Worm (Caenorhabditis elegans) whole organism, young adult: Measurements from ENCODE around the gene npr-41.

ENCODE experiments used
- C06A6.2 ChIP-seq: fragments of 200-800 bp; sonication (Bioruptor generic); conservative IDR thresholded peaks from 2 replicates; pipeline ENCODE4 v1.3.6; 2022; ENCODE audit warnings: missing genetic modification characterization, missing compliant biosample characterization
- F22D6.2 ChIP-seq: sonication (generic microtip); optimal IDR thresholded peaks from 2 replicates; lab custom pipeline; 2016; ENCODE audit warnings: mild to moderate bottlenecking, missing genetic modification characterization, missing compliant biosample characterization
- F49E8.2 ChIP-seq: sonication (generic microtip); optimal IDR thresholded peaks from 3 replicates; lab custom pipeline; 2017; ENCODE audit warnings: missing genetic modification characterization, mild to moderate bottlenecking, missing compliant biosample characterization, antibody characterized with exemption, moderate library complexity; ENCODE audit not compliant: insufficient read depth
- F52B5.7 ChIP-seq: sonication (generic microtip); optimal IDR thresholded peaks from 2 replicates; lab custom pipeline; 2016; ENCODE audit warnings: mild to moderate bottlenecking, missing genetic modification characterization, missing compliant biosample characterization
- T26A5.8 ChIP-seq: sonication (generic microtip); optimal IDR thresholded peaks from 2 replicates; lab custom pipeline; 2016; ENCODE audit warnings: missing genetic modification characterization, missing compliant biosample characterization
- Y79H2A.3 ChIP-seq: fragments of 200-800 bp; sonication (Bioruptor generic); conservative IDR thresholded peaks from 2 replicates; pipeline ENCODE4 v1.3.6; 2022; ENCODE audit warnings: missing genetic modification reagents, missing genetic modification characterization, missing compliant biosample characterization
- ZK185.1 ChIP-seq: sonication (generic microtip); optimal IDR thresholded peaks from 2 replicates; lab custom pipeline; 2016; ENCODE audit warnings: mild to moderate bottlenecking, missing genetic modification characterization, missing compliant biosample characterization; ENCODE audit not compliant: poor library complexity, severe bottlenecking
- ama-1 ChIP-seq, 3 experiments: fragments of 150-350 bp in 1 of 3; sonication (generic microtip) in 2 of 3; optimal IDR thresholded peaks; 2 replicates each; lab custom pipeline; 2014 to 2018; ENCODE audit warnings: missing biosample characterization in 2 of 3, missing genetic modification characterization in 2 of 3, missing genetic modification reagents in 2 of 3
- aptf-2 ChIP-seq: fragments of 200-800 bp; sonication (Bioruptor generic); conservative IDR thresholded peaks from 2 replicates; pipeline ENCODE4 v1.3.6; 2022; ENCODE audit warnings: missing genetic modification reagents, missing genetic modification characterization, missing compliant biosample characterization
- aptf-3 ChIP-seq: fragments of 200-800 bp; sonication (Bioruptor generic); IDR thresholded peaks from 2 replicates; pipeline ENCODE4 v1.3.6; 2022; ENCODE audit warnings: missing genetic modification characterization, missing compliant biosample characterization
- atf-7 ChIP-seq: sonication (generic microtip); optimal IDR thresholded peaks from 2 replicates; lab custom pipeline; 2017; ENCODE audit warnings: mild to moderate bottlenecking, missing genetic modification characterization, missing compliant biosample characterization
- athp-1 ChIP-seq: sonication (generic microtip); optimal IDR thresholded peaks from 2 replicates; lab custom pipeline; 2017; ENCODE audit warnings: mild to moderate bottlenecking, missing genetic modification characterization, missing compliant biosample characterization
- ccch-3 ChIP-seq: fragments of 200-800 bp; sonication (Bioruptor generic); optimal IDR thresholded peaks from 2 replicates; lab custom pipeline; 2018; ENCODE audit warnings: mild to moderate bottlenecking, missing genetic modification characterization, missing compliant biosample characterization
- ceh-27 ChIP-seq: fragments of 200-800 bp; sonication (Bioruptor generic); optimal IDR thresholded peaks from 2 replicates; lab custom pipeline; 2018; ENCODE audit warnings: mild to moderate bottlenecking, missing genetic modification characterization, moderate library complexity, missing compliant biosample characterization
- ceh-79 ChIP-seq: sonication (generic microtip); optimal IDR thresholded peaks from 2 replicates; lab custom pipeline; 2017; ENCODE audit warnings: mild to moderate bottlenecking, missing genetic modification characterization, missing compliant biosample characterization
- ceh-91 ChIP-seq: fragments of 200-800 bp; sonication (Bioruptor generic); IDR thresholded peaks from 2 replicates; pipeline ENCODE4 v1.3.6; 2022; ENCODE audit warnings: missing genetic modification reagents, missing genetic modification characterization, missing compliant biosample characterization
- dpff-1 ChIP-seq: sonication (generic microtip); optimal IDR thresholded peaks from 2 replicates; lab custom pipeline; 2017; ENCODE audit warnings: mild to moderate bottlenecking, missing genetic modification characterization, missing compliant biosample characterization
- efl-1 ChIP-seq: fragments of 150-350 bp; optimal IDR thresholded peaks from 2 replicates; lab custom pipeline; 2014; ENCODE audit warnings: missing biosample characterization, missing genetic modification reagents, missing genetic modification characterization
- egl-44 ChIP-seq: fragments of 200-800 bp; sonication (Bioruptor generic); IDR thresholded peaks from 2 replicates; pipeline ENCODE4 v1.3.6; 2022; ENCODE audit warnings: missing genetic modification reagents, missing genetic modification characterization, missing compliant biosample characterization
- gei-17 ChIP-seq: fragments of 200-800 bp; sonication (Bioruptor generic); optimal IDR thresholded peaks from 2 replicates; lab custom pipeline; 2018; ENCODE audit warnings: mild to moderate bottlenecking, missing genetic modification characterization, missing compliant biosample characterization
- hlh-12 ChIP-seq: sonication (generic microtip); optimal IDR thresholded peaks from 2 replicates; lab custom pipeline; 2016; ENCODE audit warnings: missing genetic modification characterization, missing compliant biosample characterization
- hmg-20 ChIP-seq: fragments of 200-800 bp; sonication (Bioruptor generic); IDR thresholded peaks from 2 replicates; pipeline ENCODE4 v1.3.6; 2022; ENCODE audit warnings: missing genetic modification reagents, missing genetic modification characterization, missing compliant biosample characterization
- hrde-1 ChIP-seq: sonication (generic microtip); optimal IDR thresholded peaks from 2 replicates; lab custom pipeline; 2016; ENCODE audit warnings: missing genetic modification characterization, mild to moderate bottlenecking, missing compliant biosample characterization, moderate library complexity, missing genotype, missing genetic modification reagents, borderline replicate concordance
- lag-1 ChIP-seq: fragments of 200-800 bp; sonication (Bioruptor generic); IDR thresholded peaks from 2 replicates; pipeline ENCODE4 v1.3.6; 2022; ENCODE audit warnings: missing genetic modification reagents, missing genetic modification characterization, missing compliant biosample characterization
- let-526 ChIP-seq: fragments of 200-800 bp; sonication (Bioruptor generic); IDR thresholded peaks from 2 replicates; pipeline ENCODE4 v1.3.6; 2022; ENCODE audit warnings: missing genetic modification reagents, missing genetic modification characterization, missing compliant biosample characterization
- lin-26 ChIP-seq: fragments of 200-800 bp; sonication (Bioruptor generic); IDR thresholded peaks from 2 replicates; pipeline ENCODE4 v1.3.6; 2022; ENCODE audit warnings: missing genetic modification reagents, missing genetic modification characterization, missing compliant biosample characterization
- mel-28 ChIP-seq: sonication (generic microtip); optimal IDR thresholded peaks from 2 replicates; lab custom pipeline; 2016; ENCODE audit warnings: borderline replicate concordance, mild to moderate bottlenecking, missing genetic modification characterization, missing compliant biosample characterization
- mes-4 ChIP-seq: sonication (generic microtip); optimal IDR thresholded peaks from 2 replicates; lab custom pipeline; 2016; ENCODE audit warnings: missing genotype, missing genetic modification characterization, missing compliant biosample characterization
- nfyb-1 ChIP-seq: fragments of 200-800 bp; sonication (Bioruptor generic); IDR thresholded peaks from 2 replicates; pipeline ENCODE4 v1.3.6; 2022; ENCODE audit warnings: missing genetic modification reagents, missing genetic modification characterization, missing compliant biosample characterization
- nhr-120 ChIP-seq: fragments of 200-800 bp; sonication (Bioruptor generic); IDR thresholded peaks from 2 replicates; pipeline ENCODE4 v1.3.6; 2022; ENCODE audit warnings: missing genetic modification characterization, missing compliant biosample characterization
- nhr-179 ChIP-seq: sonication (generic microtip); optimal IDR thresholded peaks from 2 replicates; lab custom pipeline; 2016; ENCODE audit warnings: mild to moderate bottlenecking, missing genetic modification characterization, missing compliant biosample characterization
- nhr-27 ChIP-seq: fragments of 200-800 bp; sonication (Bioruptor generic); optimal IDR thresholded peaks from 2 replicates; lab custom pipeline; 2018; ENCODE audit warnings: mild to moderate bottlenecking, missing genetic modification characterization, moderate library complexity, missing compliant biosample characterization
- pbrm-1 ChIP-seq: fragments of 200-800 bp; sonication (Bioruptor generic); IDR thresholded peaks from 2 replicates; pipeline ENCODE4 v1.3.6; 2022; ENCODE audit warnings: missing genetic modification reagents, missing genetic modification characterization, missing compliant biosample characterization
- rcor-1 ChIP-seq: fragments of 200-800 bp; sonication (Bioruptor generic); IDR thresholded peaks from 2 replicates; pipeline ENCODE4 v1.3.6; 2022; ENCODE audit warnings: missing genetic modification reagents, missing genetic modification characterization, missing compliant biosample characterization
- repo-1 ChIP-seq: sonication (generic microtip); optimal IDR thresholded peaks from 2 replicates; lab custom pipeline; 2017; ENCODE audit warnings: mild to moderate bottlenecking, missing genetic modification characterization, missing compliant biosample characterization
- rpc-1 ChIP-seq, 2 experiments: fragments of 150-350 bp in 1 of 2; sonication (generic microtip) in 1 of 2; optimal IDR thresholded peaks; 2 replicates each; lab custom pipeline; 2014 to 2018; ENCODE audit warnings: missing biosample characterization in 1 of 2, missing genetic modification characterization in 1 of 2, missing genetic modification reagents in 1 of 2, missing genotype in 1 of 2
- sea-2 ChIP-seq: fragments of 200-800 bp; sonication (Bioruptor generic); IDR thresholded peaks from 2 replicates; pipeline ENCODE4 v1.3.6; 2022; ENCODE audit warnings: missing genetic modification characterization, missing compliant biosample characterization
- snpc-1.1 ChIP-seq: sonication (generic microtip); optimal IDR thresholded peaks from 2 replicates; lab custom pipeline; 2017; ENCODE audit warnings: missing genetic modification characterization, mild to moderate bottlenecking, missing compliant biosample characterization, antibody characterized with exemption, moderate library complexity, missing genotype, missing genetic modification reagents; ENCODE audit not compliant: insufficient read depth
- somi-1 ChIP-seq: fragments of 200-800 bp; sonication (Bioruptor generic); optimal IDR thresholded peaks from 2 replicates; lab custom pipeline; 2018; ENCODE audit warnings: mild to moderate bottlenecking, missing genetic modification characterization, missing compliant biosample characterization
- tbp1 ChIP-seq: fragments of 200-800 bp; sonication (Bioruptor generic); optimal IDR thresholded peaks from 2 replicates; lab custom pipeline; 2018; ENCODE audit warnings: mild to moderate bottlenecking, missing genetic modification characterization, missing compliant biosample characterization
- tbx-9 ChIP-seq: sonication (generic microtip); optimal IDR thresholded peaks from 2 replicates; lab custom pipeline; 2016; ENCODE audit warnings: borderline replicate concordance, missing genetic modification characterization, inconsistent platforms, missing compliant biosample characterization
- tlf-1 ChIP-seq: fragments of 200-800 bp; sonication (Bioruptor generic); optimal IDR thresholded peaks from 2 replicates; lab custom pipeline; 2018; ENCODE audit warnings: mild to moderate bottlenecking, missing genetic modification characterization, missing compliant biosample characterization
- xnd-1 ChIP-seq: sonication (generic microtip); optimal IDR thresholded peaks from 2 replicates; lab custom pipeline; 2016; ENCODE audit warnings: missing genotype, missing genetic modification reagents, missing genetic modification characterization, missing compliant biosample characterization
- zfh-2 ChIP-seq: fragments of 200-800 bp; sonication (Bioruptor generic); conservative IDR thresholded peaks from 2 replicates; pipeline ENCODE4 v1.3.6; 2022; ENCODE audit warnings: missing genetic modification reagents, missing genetic modification characterization, missing compliant biosample characterization
- ztf-18 ChIP-seq: sonication (generic microtip); optimal IDR thresholded peaks from 2 replicates; lab custom pipeline; 2016; ENCODE audit warnings: missing genotype, mild to moderate bottlenecking, missing genetic modification characterization, missing compliant biosample characterization
- ztf-22 ChIP-seq: fragments of 200-800 bp; sonication (Bioruptor generic); optimal IDR thresholded peaks from 2 replicates; lab custom pipeline; 2018; ENCODE audit warnings: mild to moderate bottlenecking, missing genetic modification characterization, moderate library complexity, missing compliant biosample characterization

Gene npr-41

ce11 chrII:11473525-11474181, 36.8 kb upstream of the npr-41 start, which contains the start of the genes metl-1 and W02B12.11 (continued):
- TF ChIP-seq atf-7 (tag; lab: Kevin White, UChicago) (peak; percentile 53), hlh-12 (no peak), egl-44 (no peak), pbrm-1 (GFP tag; lab: Robert Waterston, UW) (peak; percentile 90), tbp1 (peak; percentile 68), sea-2 (GFP tag; lab: Robert Waterston, UW) (no peak), mel-28 (tag; lab: Kevin White, UChicago) (no peak), nhr-179 (tag; lab: Kevin White, UChicago) (no peak), nfyb-1 (GFP tag; lab: Robert Waterston, UW) (peak; percentile 87), rcor-1 (peak; percentile 92), aptf-2 (GFP tag; lab: Robert Waterston, UW) (no peak), zfh-2 (peak; percentile 69; the same call in 1 of the 2 replicates), hrde-1 (tag; lab: Kevin White, UChicago) (no peak), tbx-9 (tag; lab: Kevin White, UChicago) (no peak), ztf-18 (tag; lab: Kevin White, UChicago) (peak; percentile 99), let-526 (GFP tag; lab: Robert Waterston, UW) (no peak), efl-1 (GFP tag; lab: Kevin White, UChicago) (no peak), lin-26 (peak; percentile 59; the same call in 1 of the 2 replicates), repo-1 (peak; percentile 70), mes-4 (tag; lab: Kevin White, UChicago) (no peak), F49E8.2 (tag; lab: Kevin White, UChicago) (peak; percentile 12), snpc-1.1 (peak; percentile 39), ceh-79 (no peak), Y79H2A.3 (GFP tag; lab: Robert Waterston, UW) (no peak), T26A5.8 (tag; lab: Kevin White, UChicago) (no peak), ceh-27 (peak; percentile 43), F22D6.2 (peak; percentile 43), xnd-1 (peak; percentile 61), lag-1 (GFP tag; lab: Robert Waterston, UW) (no peak), gei-17 (GFP tag; lab: Kevin White, UChicago) (peak; percentile 64), aptf-3 (GFP tag; lab: Robert Waterston, UW) (no peak), ZK185.1 (peak; percentile 69), nhr-120 (GFP tag; lab: Robert Waterston, UW) (no peak), athp-1 (tag; lab: Kevin White, UChicago) (no peak), ama-1 (optimal IDR thresholded peaks at IDR 0.05; lab: Kevin White, UChicago) (no peak), ama-1 (GFP tag; optimal IDR thresholded peaks at IDR 0.05; lab: Kevin White, UChicago) (no peak), ceh-91 (GFP tag; lab: Robert Waterston, UW) (peak; percentile 35; the same call in 1 of the 2 replicates), dpff-1 (tag; lab: Kevin White, UChicago) (no peak), ztf-22 (GFP tag; lab: Kevin White, UChicago) (no peak), somi-1 (GFP tag; lab: Kevin White, UChicago) (peak; percentile 50), F52B5.7 (tag; lab: Kevin White, UChicago) (no peak), nhr-27 (tag; lab: Kevin White, UChicago) (no peak), C06A6.2 (GFP tag; lab: Robert Waterston, UW) (peak; percentile 69), tlf-1 (GFP tag; lab: Kevin White, UChicago) (peak; percentile 74), hmg-20 (GFP tag; lab: Robert Waterston, UW) (peak; percentile 80), ccch-3 (GFP tag; lab: Kevin White, UChicago) (no peak), rpc-1 (optimal IDR thresholded peaks at IDR 0.05; lab: Kevin White, UChicago) (no peak), rpc-1 (tag; optimal IDR thresholded peaks at IDR 0.05; lab: Kevin White, UChicago) (no peak)
